Fruit fly (Drosophila melanogaster): Measurements from ENCODE around the gene CG4281.

The CG4281 gene

dm6 chrX:2087501-2087900 lies 22.6 kb upstream of the CG4281 start (continued):
- peak; percentile 75 for TF ChIP-seq Gug (GFP tag; IDR thresholded peaks at IDR 0.05)
- TF ChIP-seq salr (GFP tag; optimal IDR thresholded peaks at IDR 0.05), result no peak
- no peak for TF ChIP-seq cyc (GFP tag; optimal IDR thresholded peaks at IDR 0.05)
- no peak for TF ChIP-seq CG8319 (GFP tag; optimal IDR thresholded peaks at IDR 0.05)
- peak; percentile 82 for TF ChIP-seq CG11294 (GFP tag; IDR thresholded peaks at IDR 0.05)
- no peak for TF ChIP-seq Hr38 (GFP tag; optimal IDR thresholded peaks at IDR 0.05)
- no peak for TF ChIP-seq Ets96B (tag; optimal IDR thresholded peaks at IDR 0.05)

- peak; percentile 93 for TF ChIP-seq Hr4 (GFP tag; optimal IDR thresholded peaks at IDR 0.05)
- peak; percentile 93 for TF ChIP-seq CG8119 (GFP tag; IDR thresholded peaks at IDR 0.05)
- TF ChIP-seq fd85E (GFP tag; optimal IDR thresholded peaks at IDR 0.05), result peak; percentile 92
- TF ChIP-seq dsx (GFP tag; optimal IDR thresholded peaks at IDR 0.05; ENCODE audit: poor library complexity, severe bottlenecking), result peak; percentile 85
- peak; percentile 92 for TF ChIP-seq Smox (GFP tag; optimal IDR thresholded peaks at IDR 0.05)
- no peak for TF ChIP-seq Eip93F (GFP tag; optimal IDR thresholded peaks at IDR 0.05)
- peak; percentile 64 for TF ChIP-seq Blimp-1 (GFP tag; optimal IDR thresholded peaks at IDR 0.05)
- TF ChIP-seq Ets96B (tag; optimal IDR thresholded peaks at IDR 0.05), result peak; percentile 86
- peak; percentile 80 for TF ChIP-seq CG6854 (GFP tag; optimal IDR thresholded peaks at IDR 0.05)
- peak; percentile 97 for TF ChIP-seq pdm3 (GFP tag; optimal IDR thresholded peaks at IDR 0.05)
- TF ChIP-seq fkh (GFP tag; optimal IDR thresholded peaks at IDR 0.05), result peak; percentile 60
- peak; percentile 88 for TF ChIP-seq Ets21C (GFP tag; optimal IDR thresholded peaks at IDR 0.05)
- TF ChIP-seq CG16779 (tag; optimal IDR thresholded peaks at IDR 0.05), result peak; percentile 81
- peak; percentile 95 for TF ChIP-seq CG6163 (GFP tag; IDR thresholded peaks at IDR 0.05)
- peak; percentile 93 for TF ChIP-seq topi (GFP tag; optimal IDR thresholded peaks at IDR 0.05)
- peak; percentile 95 for TF ChIP-seq Met (GFP tag; optimal IDR thresholded peaks at IDR 0.05)
- TF ChIP-seq eg (GFP tag; IDR thresholded peaks at IDR 0.05), result peak; percentile 91
- peak; percentile 82 for TF ChIP-seq CG3032 (tag; optimal IDR thresholded peaks at IDR 0.05)
- peak; percentile 93 for TF ChIP-seq acj6 (GFP tag; optimal IDR thresholded peaks at IDR 0.05)
- TF ChIP-seq CG8632 (GFP tag; optimal IDR thresholded peaks at IDR 0.05), result peak; percentile 91
- TF ChIP-seq Sox14 (GFP tag; optimal IDR thresholded peaks at IDR 0.05), result peak; percentile 97
- TF ChIP-seq Eip75B (GFP tag; optimal IDR thresholded peaks at IDR 0.05), result peak; percentile 93
- TF ChIP-seq Eip78C (GFP tag), result peak; percentile 98
- TF ChIP-seq net (GFP tag; optimal IDR thresholded peaks at IDR 0.05), result peak; percentile 92
- TF ChIP-seq Sox15 (GFP tag; optimal IDR thresholded peaks at IDR 0.05), result peak; percentile 90
- TF ChIP-seq Hr38 (GFP tag; optimal IDR thresholded peaks at IDR 0.05), result peak; percentile 21
- peak; percentile 92 for TF ChIP-seq Gug (GFP tag; IDR thresholded peaks at IDR 0.05)
- TF ChIP-seq CG34406 (GFP tag; optimal IDR thresholded peaks at IDR 0.05), result peak; percentile 91
- peak; percentile 87 for TF ChIP-seq CG4318 (GFP tag; optimal IDR thresholded peaks at IDR 0.05)
- TF ChIP-seq CG11762 (GFP tag; optimal IDR thresholded peaks at IDR 0.05; ENCODE audit: insufficient read depth), result peak; percentile 89
- peak; percentile 94 for TF ChIP-seq CG32006 (GFP tag; optimal IDR thresholded peaks at IDR 0.05)
- peak; percentile 98 for TF ChIP-seq svp (GFP tag)
- peak; percentile 96 for TF ChIP-seq CG15336 (GFP tag; IDR thresholded peaks at IDR 0.05)
- peak; percentile 95 for TF ChIP-seq CG31627 (GFP tag; optimal IDR thresholded peaks at IDR 0.05)
- peak; percentile 93 for TF ChIP-seq CG10631 (GFP tag; optimal IDR thresholded peaks at IDR 0.05)
- peak; percentile 88 for TF ChIP-seq CG8319 (GFP tag; optimal IDR thresholded peaks at IDR 0.05)
- peak; percentile 93 for TF ChIP-seq achi (GFP tag; optimal IDR thresholded peaks at IDR 0.05)
- TF ChIP-seq CG9139 (GFP tag; optimal IDR thresholded peaks at IDR 0.05), result peak; percentile 89
- peak; percentile 95 for TF ChIP-seq lz (GFP tag; optimal IDR thresholded peaks at IDR 0.05)
- peak; percentile 94 for TF ChIP-seq esn (GFP tag; optimal IDR thresholded peaks at IDR 0.05)
- peak; percentile 94 for TF ChIP-seq OdsH (GFP tag; optimal IDR thresholded peaks at IDR 0.05)
- TF ChIP-seq cyc (GFP tag; optimal IDR thresholded peaks at IDR 0.05), result peak; percentile 95
- TF ChIP-seq CG6808 (GFP tag; optimal IDR thresholded peaks at IDR 0.05), result peak; percentile 82
- TF ChIP-seq CG1621 (tag; optimal IDR thresholded peaks at IDR 0.05), result peak; percentile 92
- TF ChIP-seq CG11902 (GFP tag; optimal IDR thresholded peaks at IDR 0.05), result peak; percentile 91
- TF ChIP-seq fd59A (GFP tag; optimal IDR thresholded peaks at IDR 0.05), result peak; percentile 82
- peak; percentile 85 to 88 for TF ChIP-seq ss (GFP tag; optimal IDR thresholded peaks at IDR 0.05)
Measured at dm6 chrX:2083678-2084162, 18.8 kb upstream of the CG4281 start.
